Fruit fly (Drosophila melanogaster) whole organism, embryonic: ENCODE results near the gene sni.

Source experiments
- B-H2 ChIP-seq: fragments of 200-800 bp; sonication (Bioruptor generic); optimal IDR thresholded peaks from 2 replicates; lab custom pipeline; 2018; ENCODE audit warnings: missing biosample characterization, mild to moderate bottlenecking, missing genetic modification characterization
- BEAF-32 ChIP-seq: fragments of 200-800 bp; sonication (Bioruptor generic); optimal IDR thresholded peaks from 3 replicates; lab custom pipeline; 2017; ENCODE audit warnings: missing biosample characterization, missing genetic modification characterization, mild to moderate bottlenecking, moderate library complexity, missing genetic modification reagents
- CG10267 ChIP-seq: fragments of 200-800 bp; sonication (Bioruptor generic); optimal IDR thresholded peaks from 2 replicates; lab custom pipeline; 2018; ENCODE audit warnings: missing biosample characterization, mild to moderate bottlenecking, missing genetic modification characterization, moderate library complexity
- CG10543 ChIP-seq: fragments of 200-800 bp; sonication (Bioruptor generic); optimal IDR thresholded peaks from 3 replicates; lab custom pipeline; 2017; ENCODE audit warnings: missing biosample characterization, mild to moderate bottlenecking, missing genetic modification characterization, moderate library complexity
- CG11504 ChIP-seq: fragments of 200-800 bp; sonication (Bioruptor generic); optimal IDR thresholded peaks from 3 replicates; lab custom pipeline; 2019; ENCODE audit warnings: missing biosample characterization, mild to moderate bottlenecking, missing genetic modification characterization, moderate library complexity
- CG12071 ChIP-seq: fragments of 200-800 bp; sonication (Bioruptor generic); optimal IDR thresholded peaks from 3 replicates; lab custom pipeline; 2018; ENCODE audit warnings: missing biosample characterization, mild to moderate bottlenecking, missing genetic modification characterization
- CG12104 ChIP-seq: fragments of 200-800 bp; sonication (Bioruptor generic); optimal IDR thresholded peaks from 3 replicates; lab custom pipeline; 2016; ENCODE audit warnings: missing biosample characterization, missing genetic modification characterization
- CG14965 ChIP-seq: fragments of 200-800 bp; sonication (Bioruptor generic); optimal IDR thresholded peaks from 2 replicates; lab custom pipeline; 2016; ENCODE audit warnings: missing biosample characterization, missing genetic modification characterization, borderline replicate concordance
- CG15514 ChIP-seq: fragments of 200-800 bp; sonication (Bioruptor generic); optimal IDR thresholded peaks from 3 replicates; lab custom pipeline; 2017; ENCODE audit warnings: missing biosample characterization, missing genetic modification characterization, mild to moderate bottlenecking, moderate library complexity, missing genetic modification reagents
- CG17359 ChIP-seq: fragments of 200-800 bp; sonication (Bioruptor generic); optimal IDR thresholded peaks from 3 replicates; lab custom pipeline; 2018; ENCODE audit warnings: missing biosample characterization, mild to moderate bottlenecking, missing genetic modification characterization, moderate library complexity
- CG1792 ChIP-seq: fragments of 200-800 bp; sonication (Bioruptor generic); optimal IDR thresholded peaks from 2 replicates; lab custom pipeline; 2016; ENCODE audit warnings: missing biosample characterization, missing genetic modification characterization
- CG32767 ChIP-seq: fragments of 200-800 bp; sonication (Bioruptor generic); IDR thresholded peaks from 2 replicates; pipeline ENCODE4 v1.3.6; 2022; ENCODE audit warnings: missing biosample characterization, missing genetic modification characterization
- CG42726 ChIP-seq: fragments of 200-800 bp; sonication (Bioruptor generic); IDR thresholded peaks from 2 replicates; pipeline ENCODE4 v1.3.6; 2022; ENCODE audit warnings: missing biosample characterization, missing genetic modification characterization; ENCODE audit not compliant: partially characterized antibody
- CG4328 ChIP-seq: fragments of 200-800 bp; sonication (Bioruptor generic); optimal IDR thresholded peaks from 3 replicates; lab custom pipeline; 2017; ENCODE audit warnings: missing biosample characterization, missing genetic modification reagents, missing genetic modification characterization
- CG4360 ChIP-seq: fragments of 200-800 bp; sonication (Bioruptor generic); IDR thresholded peaks from 2 replicates; pipeline ENCODE4 v1.3.6; 2022; ENCODE audit warnings: missing biosample characterization, missing genetic modification characterization
- CG4707 ChIP-seq: fragments of 200-800 bp; sonication (Bioruptor generic); optimal IDR thresholded peaks from 2 replicates; lab custom pipeline; 2018; ENCODE audit warnings: missing biosample characterization, mild to moderate bottlenecking, missing genetic modification characterization, moderate library complexity
- CG7987 ChIP-seq: fragments of 200-800 bp; sonication (Bioruptor generic); optimal IDR thresholded peaks from 2 replicates; lab custom pipeline; 2018; ENCODE audit warnings: missing biosample characterization, mild to moderate bottlenecking, missing genetic modification characterization, moderate library complexity
- CG8765 ChIP-seq: fragments of 200-800 bp; sonication (Bioruptor generic); IDR thresholded peaks from 2 replicates; pipeline ENCODE4 v1.3.6; 2022; ENCODE audit warnings: missing biosample characterization, missing genetic modification characterization
- Dll ChIP-seq: fragments of 200-800 bp; sonication (Bioruptor generic); IDR thresholded peaks from 4 replicates; pipeline ENCODE4 v1.3.6; 2022; ENCODE audit warnings: missing biosample characterization, missing genetic modification characterization; ENCODE audit not compliant: partially characterized antibody
- Eip74EF ChIP-seq, 2 experiments: fragments of 200-800 bp in 1 of 2; fragments of >200 bp in 1 of 2; sonication (Bioruptor generic) in 1 of 2; optimal IDR thresholded peaks; 2 replicates each; lab custom pipeline; 2017 to 2019; ENCODE audit warnings: missing biosample characterization in 2 of 2, missing genetic modification characterization in 2 of 2, mild to moderate bottlenecking in 1 of 2, moderate library complexity in 1 of 2
- HLHmδ ChIP-seq: fragments of 200-800 bp; sonication (Bioruptor generic); optimal IDR thresholded peaks from 2 replicates; lab custom pipeline; 2018; ENCODE audit warnings: missing biosample characterization, mild to moderate bottlenecking, missing genetic modification characterization, moderate library complexity
- Hsf ChIP-seq: fragments of 200-800 bp; sonication (Bioruptor generic); optimal IDR thresholded peaks from 3 replicates; lab custom pipeline; 2016; ENCODE audit warnings: missing biosample characterization, missing genetic modification characterization
- NC2α ChIP-seq: fragments of 200-800 bp; sonication (Bioruptor generic); optimal IDR thresholded peaks from 2 replicates; lab custom pipeline; 2016; ENCODE audit warnings: missing biosample characterization, missing genetic modification characterization
- Nf-YA ChIP-seq: fragments of 200-800 bp; sonication (Bioruptor generic); IDR thresholded peaks from 2 replicates; pipeline ENCODE4 v1.3.6; 2022; ENCODE audit warnings: missing biosample characterization, missing genetic modification characterization
- Poxn ChIP-seq: fragments of 200-800 bp; sonication (Bioruptor generic); IDR thresholded peaks from 2 replicates; pipeline ENCODE4 v1.3.6; 2022; ENCODE audit warnings: missing biosample characterization, missing genetic modification characterization
- Vsx1 ChIP-seq: fragments of 200-800 bp; sonication (Bioruptor generic); optimal IDR thresholded peaks from 2 replicates; lab custom pipeline; 2017; ENCODE audit warnings: missing biosample characterization, mild to moderate bottlenecking, missing genetic modification characterization, missing genetic modification reagents
- amos ChIP-seq: fragments of 200-800 bp; sonication (Bioruptor generic); IDR thresholded peaks from 2 replicates; pipeline ENCODE4 v1.3.6; 2022; ENCODE audit warnings: missing biosample characterization, missing genetic modification characterization; ENCODE audit not compliant: partially characterized antibody
- ara ChIP-seq: fragments of 200-800 bp; sonication (Bioruptor generic); IDR thresholded peaks from 2 replicates; pipeline ENCODE4 v1.3.6; 2022; ENCODE audit warnings: missing biosample characterization, missing genetic modification characterization
- ase ChIP-seq: fragments of 200-800 bp; sonication (Bioruptor generic); IDR thresholded peaks from 3 replicates; pipeline ENCODE4 v1.3.6; 2022; ENCODE audit warnings: missing biosample characterization, missing genetic modification characterization
- cas ChIP-seq: fragments of 200-800 bp; sonication (Bioruptor generic); IDR thresholded peaks from 2 replicates; pipeline ENCODE4 v1.3.6; 2022; ENCODE audit warnings: missing biosample characterization, missing genetic modification characterization
- crc ChIP-seq: fragments of 200-800 bp; sonication (Bioruptor generic); optimal IDR thresholded peaks from 2 replicates; lab custom pipeline; 2016; ENCODE audit warnings: missing biosample characterization, missing genetic modification characterization
- disco-r ChIP-seq: fragments of 200-800 bp; sonication (Bioruptor generic); optimal IDR thresholded peaks from 2 replicates; lab custom pipeline; 2016; ENCODE audit warnings: missing biosample characterization, missing genetic modification characterization
- exex ChIP-seq: fragments of 200-800 bp; sonication (Bioruptor generic); optimal IDR thresholded peaks from 4 replicates; lab custom pipeline; 2018; ENCODE audit warnings: missing biosample characterization, mild to moderate bottlenecking, missing genetic modification characterization, moderate library complexity
- fd96Cb ChIP-seq: fragments of 200-800 bp; sonication (Bioruptor generic); optimal IDR thresholded peaks from 2 replicates; lab custom pipeline; 2018; ENCODE audit warnings: missing biosample characterization, mild to moderate bottlenecking, missing genetic modification characterization, moderate library complexity
- fru ChIP-seq: fragments of >200 bp; optimal IDR thresholded peaks from 2 replicates; lab custom pipeline; 2017
- ftz-f1 ChIP-seq: fragments of 200-800 bp; sonication (Bioruptor generic); optimal IDR thresholded peaks from 2 replicates; lab custom pipeline; 2016; ENCODE audit warnings: missing biosample characterization, missing genetic modification characterization
- gcm2 ChIP-seq: fragments of 200-800 bp; sonication (Bioruptor generic); optimal IDR thresholded peaks from 2 replicates; lab custom pipeline; 2016; ENCODE audit warnings: missing biosample characterization, missing genetic modification characterization
- hth ChIP-seq: fragments of >200 bp; optimal IDR thresholded peaks from 2 replicates; lab custom pipeline; 2017; ENCODE audit warnings: inconsistent platforms
- ken ChIP-seq: fragments of 200-800 bp; sonication (Bioruptor generic); IDR thresholded peaks from 3 replicates; pipeline ENCODE4 v1.3.6; 2022; ENCODE audit warnings: missing biosample characterization, missing genetic modification characterization
- knrl ChIP-seq: fragments of 200-800 bp; sonication (Bioruptor generic); IDR thresholded peaks from 3 replicates; pipeline ENCODE4 v1.3.6; 2022; ENCODE audit warnings: missing biosample characterization, missing genetic modification characterization; ENCODE audit not compliant: partially characterized antibody
- lbe ChIP-seq: fragments of 200-800 bp; sonication (Bioruptor generic); optimal IDR thresholded peaks from 2 replicates; lab custom pipeline; 2016; ENCODE audit warnings: missing biosample characterization, mild to moderate bottlenecking, missing genetic modification characterization
- mld ChIP-seq: fragments of 200-800 bp; sonication (Bioruptor generic); IDR thresholded peaks from 3 replicates; pipeline ENCODE4 v1.3.6; 2022; ENCODE audit warnings: missing biosample characterization, missing genetic modification characterization; ENCODE audit not compliant: partially characterized antibody
- org-1 ChIP-seq: fragments of 200-800 bp; sonication (Bioruptor generic); optimal IDR thresholded peaks from 2 replicates; lab custom pipeline; 2017; ENCODE audit warnings: missing biosample characterization, missing genetic modification characterization
- pb ChIP-seq: fragments of 200-800 bp; sonication (Bioruptor generic); optimal IDR thresholded peaks from 3 replicates; lab custom pipeline; 2016; ENCODE audit warnings: missing biosample characterization, missing genetic modification characterization
- slp2 ChIP-seq: fragments of 200-800 bp; sonication (Bioruptor generic); optimal IDR thresholded peaks from 2 replicates; lab custom pipeline; 2016; ENCODE audit warnings: missing biosample characterization, missing genetic modification characterization
- stwl ChIP-seq: fragments of 200-800 bp; sonication (Bioruptor generic); optimal IDR thresholded peaks from 3 replicates; lab custom pipeline; 2018; ENCODE audit warnings: missing biosample characterization, mild to moderate bottlenecking, missing genetic modification characterization, moderate library complexity
- tin ChIP-seq: fragments of 200-800 bp; sonication (Bioruptor generic); optimal IDR thresholded peaks from 3 replicates; lab custom pipeline; 2016; ENCODE audit warnings: missing biosample characterization, missing genetic modification characterization
- trem ChIP-seq: fragments of 200-800 bp; optimal IDR thresholded peaks from 3 replicates; lab custom pipeline; 2019; ENCODE audit warnings: missing biosample characterization, mild to moderate bottlenecking, missing genetic modification characterization, moderate library complexity
- trh ChIP-seq: fragments of 200-800 bp; sonication (Bioruptor generic); optimal IDR thresholded peaks from 2 replicates; lab custom pipeline; 2016; ENCODE audit warnings: missing biosample characterization, missing genetic modification characterization
- vnd ChIP-seq: fragments of 200-800 bp; sonication (Bioruptor generic); IDR thresholded peaks from 3 replicates; pipeline ENCODE4 v1.3.6; 2022; ENCODE audit warnings: missing biosample characterization, missing genetic modification characterization; ENCODE audit not compliant: partially characterized antibody
- zfh2 ChIP-seq: fragments of 200-800 bp; sonication (Bioruptor generic); optimal IDR thresholded peaks from 2 replicates; lab custom pipeline; 2016; ENCODE audit warnings: missing biosample characterization, missing genetic modification characterization

sni gene

DNA sequence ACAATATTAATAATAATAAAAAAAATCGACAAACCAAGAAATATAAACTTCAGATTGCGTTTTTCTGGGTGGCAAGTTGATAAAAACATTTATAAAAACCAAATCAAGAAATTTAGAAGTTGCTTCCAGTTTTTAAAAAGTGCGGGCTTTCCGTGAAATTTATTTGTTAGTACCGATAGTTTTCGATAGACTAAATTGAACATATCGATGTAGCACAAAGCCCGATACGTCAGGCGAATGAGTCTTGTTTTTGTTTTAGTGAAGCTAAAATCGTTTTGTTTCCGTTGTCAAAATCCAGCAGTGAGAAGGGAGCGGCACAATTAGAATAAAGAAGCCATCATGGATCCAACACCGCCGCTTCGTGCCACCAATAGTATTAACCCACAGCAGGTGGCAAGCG, 3.4 kb downstream of the sni start, which contains the start of gene CG2147 (continued):
- TF ChIP-seq CG10267 (tag; lab: Kevin White, UChicago) (peak; percentile 27), Nf-YA (no peak), Vsx1 (GFP tag; lab: Kevin White, UChicago) (no peak), hth (lab: Kevin White, UChicago) (no peak), CG14965 (GFP tag; lab: Kevin White, UChicago) (no peak), Hsf (GFP tag; lab: Kevin White, UChicago) (no peak), CG10543 (GFP tag; lab: Kevin White, UChicago) (no peak), exex (tag; lab: Kevin White, UChicago) (no peak), Dll (peak; percentile 84), CG15514 (GFP tag; lab: Kevin White, UChicago) (peak; percentile 51), CG42726 (GFP tag; lab: Robert Waterston, UW) (peak; percentile 62; the same call in 1 of the 2 replicates), fru (no peak), HLHmδ (GFP tag; lab: Kevin White, UChicago) (no peak), ftz-f1 (no peak), ase (GFP tag; lab: Robert Waterston, UW) (no peak), B-H2 (no peak), CG12104 (GFP tag; lab: Kevin White, UChicago) (no peak), lbe (GFP tag; lab: Kevin White, UChicago) (peak; percentile 28), mld (GFP tag; lab: Robert Waterston, UW) (0 out of 3 replicates have a peak, but pooled peaks have one; percentile 61), BEAF-32 (GFP tag; lab: Kevin White, UChicago) (peak; percentile 78), CG1792 (GFP tag; lab: Kevin White, UChicago) (no peak), CG4360 (GFP tag; lab: Robert Waterston, UW) (no peak), slp2 (GFP tag; lab: Kevin White, UChicago) (no peak), CG12071 (GFP tag; lab: Kevin White, UChicago) (no peak), knrl (GFP tag; lab: Robert Waterston, UW) (peak; percentile 71; the same call in 2 of the 3 replicates), CG11504 (tag; lab: Kevin White, UChicago) (no peak), CG4328 (GFP tag; lab: Kevin White, UChicago) (no peak), vnd (peak; percentile 66), CG4707 (GFP tag; lab: Kevin White, UChicago) (no peak), cas (GFP tag; lab: Robert Waterston, UW) (no peak), pb (GFP tag; lab: Kevin White, UChicago) (no peak), CG8765 (GFP tag; lab: Robert Waterston, UW) (no peak), CG17359 (tag; lab: Kevin White, UChicago) (no peak), fd96Cb (tag; lab: Kevin White, UChicago) (no peak), NC2α (GFP tag; lab: Kevin White, UChicago) (no peak), crc (GFP tag; lab: Kevin White, UChicago) (no peak), Eip74EF (GFP tag; optimal IDR thresholded peaks at IDR 0.05; lab: Kevin White, UChicago) (no peak), org-1 (no peak), disco-r (GFP tag; lab: Kevin White, UChicago) (no peak), trem (tag; lab: Kevin White, UChicago) (peak; percentile 9), ara (GFP tag; lab: Robert Waterston, UW) (no peak), tin (GFP tag; lab: Kevin White, UChicago) (no peak), CG32767 (no peak), ken (GFP tag; lab: Robert Waterston, UW) (no peak), trh (GFP tag; lab: Kevin White, UChicago) (no peak), zfh2 (GFP tag; lab: Kevin White, UChicago) (no peak), gcm2 (no peak), Poxn (GFP tag; lab: Robert Waterston, UW) (no peak), stwl (tag; lab: Kevin White, UChicago) (peak; percentile 36), CG7987 (no peak), amos (GFP tag; lab: Robert Waterston, UW) (peak; percentile 85)
